Fruit fly (Drosophila melanogaster) whole organism: ENCODE results near the gene CG32110.

Source experiments
- CG8478 ChIP-seq: fragments of >200 bp; optimal IDR thresholded peaks from 2 replicates; lab custom pipeline; 2018; ENCODE audit warnings: inconsistent platforms
- Dll ChIP-seq: fragments of >200 bp; optimal IDR thresholded peaks from 2 replicates; lab custom pipeline; 2017
- EcR ChIP-seq, 2 experiments: fragments of >200 bp; optimal IDR thresholded peaks; 2 replicates each; lab custom pipeline; 2017; ENCODE audit warnings: missing biosample characterization in 2 of 2, missing genetic modification characterization in 2 of 2, missing genetic modification reagents in 2 of 2
- psq ChIP-seq: fragments of >200 bp; optimal IDR thresholded peaks from 2 replicates; lab custom pipeline; 2017
- usp ChIP-seq: fragments of >200 bp; optimal IDR thresholded peaks from 2 replicates; lab custom pipeline; 2017; ENCODE audit warnings: missing biosample characterization, missing genetic modification characterization, mixed read lengths

DNA sequence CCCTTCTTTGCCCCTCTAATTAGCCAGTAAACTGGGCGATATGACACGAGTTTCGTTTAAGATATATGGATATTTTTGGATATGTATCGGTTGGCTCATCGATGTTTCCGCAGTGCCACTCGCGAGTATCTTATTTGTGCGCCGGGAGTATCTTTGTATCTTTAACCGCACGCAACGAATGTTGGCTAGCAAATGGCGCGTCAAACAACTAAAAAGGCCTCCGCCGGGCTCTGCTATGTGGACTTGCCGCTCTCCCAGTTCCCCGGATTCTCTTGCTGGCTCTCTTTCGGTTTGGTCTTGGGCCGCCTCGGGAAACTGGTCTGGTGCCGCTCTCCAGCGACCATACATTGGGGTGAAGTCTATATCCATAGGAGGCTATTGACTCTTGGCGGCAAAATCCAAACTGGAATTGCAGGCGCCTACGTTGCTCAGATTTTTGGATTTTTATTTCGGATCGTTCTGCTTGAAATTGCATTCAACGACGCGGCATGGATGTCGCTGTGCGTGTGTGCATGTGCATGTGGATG lies 23.9 kb downstream of the CG32110 start:
- TF ChIP-seq psq (lab: Kevin White, UChicago) = no peak
- no peak for TF ChIP-seq CG8478 (lab: Kevin White, UChicago)
- TF ChIP-seq usp (GFP tag; lab: Kevin White, UChicago) = no peak
- TF ChIP-seq Dll (lab: Kevin White, UChicago) = no peak
- peak in 1 of 2 experiments; percentile 93 for TF ChIP-seq EcR (GFP tag; optimal IDR thresholded peaks at IDR 0.05; lab: Kevin White, UChicago)
